Fruit fly (Drosophila melanogaster): ENCODE data around the gene CG31869.
A peak's percentile ranks its signal among the peaks of the same experiment; 100 is the strongest.

CG31869 gene

dm6 chr2L:10760422-10761166 lies 40.3 kb downstream of the CG31869 start, which contains the start of gene CG6495 (continued):
- peak; percentile 30 for TF ChIP-seq ind (GFP tag; optimal IDR thresholded peaks at IDR 0.05)
- TF ChIP-seq oc (tag; optimal IDR thresholded peaks at IDR 0.05), result peak; percentile 38
- peak; percentile 47 for TF ChIP-seq Ssrp (tag; optimal IDR thresholded peaks at IDR 0.05)
- TF ChIP-seq CG6689 (GFP tag; IDR thresholded peaks at IDR 0.05), result no peak
- TF ChIP-seq tap (tag; optimal IDR thresholded peaks at IDR 0.05), result peak; percentile 49
- peak; percentile 4 for TF ChIP-seq CG9437 (GFP tag; optimal IDR thresholded peaks at IDR 0.05)
- TF ChIP-seq CG4424 (GFP tag; optimal IDR thresholded peaks at IDR 0.05), result peak; percentile 32
- no peak for TF ChIP-seq CG12769 (tag; optimal IDR thresholded peaks at IDR 0.05)
- peak; percentile 30 for TF ChIP-seq HHEX (GFP tag; optimal IDR thresholded peaks at IDR 0.05)
- no peak for TF ChIP-seq CG10543 (GFP tag; optimal IDR thresholded peaks at IDR 0.05)
- 0 out of 2 replicates have a peak, but pooled peaks have one; percentile 11 for TF ChIP-seq CG14667 (GFP tag; IDR thresholded peaks at IDR 0.05)
- TF ChIP-seq CG9817 (tag; optimal IDR thresholded peaks at IDR 0.05), result peak; percentile 32
- TF ChIP-seq stc (GFP tag; IDR thresholded peaks at IDR 0.05), result peak; percentile 51; the same call in 1 of the 2 replicates
- TF ChIP-seq CG6854 (GFP tag; optimal IDR thresholded peaks at IDR 0.05), result peak; percentile 54
- TF ChIP-seq fd96Cb (tag; optimal IDR thresholded peaks at IDR 0.05), result peak; percentile 47
- peak; percentile 55 for TF ChIP-seq Nf-YC (tag; optimal IDR thresholded peaks at IDR 0.05)
- TF ChIP-seq CG34376 (GFP tag; optimal IDR thresholded peaks at IDR 0.05), result peak; percentile 15
- TF ChIP-seq sug (tag; optimal IDR thresholded peaks at IDR 0.05), result peak; percentile 28
- TF ChIP-seq gt (GFP tag; IDR thresholded peaks at IDR 0.05), result no peak
- peak; percentile 54 for TF ChIP-seq CG6813 (GFP tag; optimal IDR thresholded peaks at IDR 0.05)
- TF ChIP-seq mam (GFP tag; optimal IDR thresholded peaks at IDR 0.05), result peak; percentile 23
- peak; percentile 40 for TF ChIP-seq CG6765 (GFP tag; optimal IDR thresholded peaks at IDR 0.05)
- peak; percentile 15; the same call in 1 of the 2 replicates for TF ChIP-seq MBD-R2 (GFP tag; IDR thresholded peaks at IDR 0.05)
- peak; percentile 44 for TF ChIP-seq bcd (GFP tag; optimal IDR thresholded peaks at IDR 0.05)
- peak; percentile 53; the same call in 1 of the 2 replicates for TF ChIP-seq Ptx1 (GFP tag; IDR thresholded peaks at IDR 0.05)
- 0 out of 3 replicates have a peak, but pooled peaks have one; percentile 7 for TF ChIP-seq ci (GFP tag; IDR thresholded peaks at IDR 0.05)
- TF ChIP-seq Taf1 (GFP tag; IDR thresholded peaks at IDR 0.05), result 0 out of 2 replicates have a peak, but pooled peaks have one; percentile 6
- peak; percentile 76 for TF ChIP-seq row (GFP tag; IDR thresholded peaks at IDR 0.05)
- TF ChIP-seq danr (GFP tag; IDR thresholded peaks at IDR 0.05), result no peak
- peak in 1 of 2 experiments; percentile 15 for TF ChIP-seq Pdp1 (GFP tag; optimal IDR thresholded peaks at IDR 0.05)
- peak; percentile 75 for TF ChIP-seq CG8924 (tag; optimal IDR thresholded peaks at IDR 0.05)
- TF ChIP-seq pzg (GFP tag; optimal IDR thresholded peaks at IDR 0.05), result peak; percentile 19
- TF ChIP-seq CG10147 (GFP tag; optimal IDR thresholded peaks at IDR 0.05), result peak; percentile 24
- TF ChIP-seq CG8281 (tag; optimal IDR thresholded peaks at IDR 0.05), result peak; percentile 2
- peak; percentile 26 for TF ChIP-seq scrt (GFP tag; optimal IDR thresholded peaks at IDR 0.05)
- TF ChIP-seq CG15269 (tag; optimal IDR thresholded peaks at IDR 0.05), result peak; percentile 72
- TF ChIP-seq CG5180 (GFP tag; optimal IDR thresholded peaks at IDR 0.05), result peak; percentile 0
- TF ChIP-seq Nf-YA (GFP tag; IDR thresholded peaks at IDR 0.05), result no peak
- TF ChIP-seq CG18619 (GFP tag; optimal IDR thresholded peaks at IDR 0.05), result peak; percentile 25

- TF ChIP-seq CG7928 (GFP tag; optimal IDR thresholded peaks at IDR 0.05) (no peak), CG10321 (GFP tag; IDR thresholded peaks at IDR 0.05) (no peak), CG6689 (GFP tag; IDR thresholded peaks at IDR 0.05) (no peak), stwl (tag; optimal IDR thresholded peaks at IDR 0.05) (peak; percentile 33), Sin3A (optimal IDR thresholded peaks at IDR 0.05) (no peak), CG14667 (GFP tag; IDR thresholded peaks at IDR 0.05) (no peak), CG8765 (GFP tag; IDR thresholded peaks at IDR 0.05) (no peak), Drgx (GFP tag; IDR thresholded peaks at IDR 0.05) (0 out of 2 replicates have a peak, but pooled peaks have one; percentile 31), Lim3 (GFP tag; IDR thresholded peaks at IDR 0.05) (no peak), CG9609 (GFP tag; optimal IDR thresholded peaks at IDR 0.05) (no peak), sim (GFP tag; IDR thresholded peaks at IDR 0.05) (no peak), her (GFP tag; optimal IDR thresholded peaks at IDR 0.05) (no peak)
Measured at dm6 chr2L:10759624-10760023, 41.3 kb downstream of the CG31869 start.
